Worm (Caenorhabditis elegans): ENCODE results near the gene dyc-1.

The dyc-1 gene

DNA sequence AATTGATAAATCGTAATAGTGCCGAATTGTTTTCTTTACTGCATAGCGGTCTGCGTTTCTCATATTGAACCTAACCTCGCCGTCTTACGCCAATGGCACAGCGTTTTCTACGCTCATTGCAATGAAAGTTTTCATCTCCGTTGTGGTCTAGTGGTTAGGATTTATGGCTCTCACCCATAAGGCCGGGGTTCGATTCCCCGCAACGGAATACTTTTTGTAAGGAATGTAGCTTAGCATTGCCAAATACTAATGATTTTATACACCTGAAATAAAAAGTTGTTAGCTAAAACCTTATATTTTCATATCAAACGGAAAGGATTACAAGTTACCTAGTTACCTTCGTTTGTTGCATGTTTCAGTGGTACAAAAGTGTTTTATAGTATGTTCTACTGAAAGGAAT is 33.5 kb upstream of the dyc-1 start (continued):
- TF ChIP-seq ceh-9 (tag; optimal IDR thresholded peaks at IDR 0.05) (peak; percentile 2), sdc-2 (tag; optimal IDR thresholded peaks at IDR 0.05) (peak; percentile 85), K09A11.1 (tag; optimal IDR thresholded peaks at IDR 0.05; ENCODE audit: insufficient read depth) (no peak), madf-2 (tag; optimal IDR thresholded peaks at IDR 0.05) (peak; percentile 84), ceh-6 (GFP tag; optimal IDR thresholded peaks at IDR 0.05) (peak; percentile 82), ceh-45 (GFP tag; IDR thresholded peaks at IDR 0.05) (peak; percentile 71), C38D4.7 (GFP tag; optimal IDR thresholded peaks at IDR 0.05) (peak; percentile 80), ceh-22 (tag; optimal IDR thresholded peaks at IDR 0.05) (no peak), pat-9 (tag; optimal IDR thresholded peaks at IDR 0.05) (peak; percentile 64), hlh-30 (tag; optimal IDR thresholded peaks at IDR 0.05; ENCODE audit: insufficient read depth) (no peak), ref-2 (tag; optimal IDR thresholded peaks at IDR 0.05) (peak; percentile 76), ets-4 (tag; optimal IDR thresholded peaks at IDR 0.05) (peak; percentile 37), zip-5 (tag; optimal IDR thresholded peaks at IDR 0.05) (peak; percentile 39), hlh-6 (tag; optimal IDR thresholded peaks at IDR 0.05) (peak; percentile 86), ama-1 (optimal IDR thresholded peaks at IDR 0.05) (no peak), hlh-13 (GFP tag; optimal IDR thresholded peaks at IDR 0.05) (peak; percentile 68), C08G9.2 (tag; optimal IDR thresholded peaks at IDR 0.05) (peak; percentile 67), ceh-2 (tag; optimal IDR thresholded peaks at IDR 0.05) (peak; percentile 78), fkh-6 (tag; optimal IDR thresholded peaks at IDR 0.05) (peak; percentile 43), fax-1 (tag; optimal IDR thresholded peaks at IDR 0.05) (peak; percentile 62), hlh-8 (tag; optimal IDR thresholded peaks at IDR 0.05) (no peak), unc-3 (GFP tag; conservative IDR thresholded peaks at IDR 0.05) (peak; percentile 78), unc-3 (tag; optimal IDR thresholded peaks at IDR 0.05) (peak; percentile 78), ceh-14 (tag; optimal IDR thresholded peaks at IDR 0.05) (peak; percentile 90), gmeb-2 (tag; optimal IDR thresholded peaks at IDR 0.05) (peak; percentile 82), rnt-1 (tag; optimal IDR thresholded peaks at IDR 0.05) (peak; percentile 80), ceh-31 (tag; optimal IDR thresholded peaks at IDR 0.05) (peak; percentile 64), F13H6.1 (tag; optimal IDR thresholded peaks at IDR 0.05) (peak; percentile 48), sox-2 (GFP tag; IDR thresholded peaks at IDR 0.05) (peak; percentile 50; the same call in 1 of the 2 replicates), ceh-19 (GFP tag; optimal IDR thresholded peaks at IDR 0.05) (peak; percentile 86), nhr-11 (tag; optimal IDR thresholded peaks at IDR 0.05) (no peak), mec-3 (tag; optimal IDR thresholded peaks at IDR 0.05; ENCODE audit: borderline replicate concordance) (no peak), elt-2 (tag; optimal IDR thresholded peaks at IDR 0.05) (peak; percentile 86), npax-4 (tag; optimal IDR thresholded peaks at IDR 0.05) (peak; percentile 63), tbx-2 (tag; optimal IDR thresholded peaks at IDR 0.05) (peak; percentile 78), pha-2 (tag; optimal IDR thresholded peaks at IDR 0.05) (peak; percentile 81), ceh-30 (tag; optimal IDR thresholded peaks at IDR 0.05) (peak; percentile 65), dve-1 (tag; optimal IDR thresholded peaks at IDR 0.05) (peak; percentile 76), pax-1 (tag; optimal IDR thresholded peaks at IDR 0.05) (no peak)

DNA sequence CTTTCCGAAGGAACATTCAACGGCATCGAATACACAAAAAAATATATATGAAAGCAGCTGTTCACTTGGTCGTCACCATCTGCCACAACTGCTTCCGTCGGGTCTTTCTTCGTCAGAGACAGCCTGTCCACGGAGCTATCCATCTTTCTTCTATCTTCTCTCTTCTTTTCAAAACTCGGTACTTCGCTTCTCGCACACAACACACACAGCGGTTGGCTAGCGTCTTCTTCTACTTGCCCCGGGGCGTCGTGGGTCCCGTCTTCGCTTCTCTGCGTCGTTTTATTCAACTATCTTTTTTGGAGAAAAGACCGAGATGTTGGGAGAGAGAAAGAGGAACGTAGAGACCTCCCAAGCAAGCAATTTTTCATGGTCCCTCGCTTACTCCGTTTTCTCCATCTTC is 32.6 kb upstream of the dyc-1 start:
- no peak for TF ChIP-seq pros-1 (tag; optimal IDR thresholded peaks at IDR 0.05)
- peak; percentile 67 for TF ChIP-seq ceh-34 (tag; optimal IDR thresholded peaks at IDR 0.05)
- TF ChIP-seq nhr-11 (tag; optimal IDR thresholded peaks at IDR 0.05) = no peak
- TF ChIP-seq unc-42 (tag; optimal IDR thresholded peaks at IDR 0.05) = peak; percentile 73
- peak; percentile 9 for TF ChIP-seq pat-9 (tag; optimal IDR thresholded peaks at IDR 0.05)
- TF ChIP-seq T23F11.4 (GFP tag; optimal IDR thresholded peaks at IDR 0.05) = no peak
- TF ChIP-seq fkh-10 (GFP tag; optimal IDR thresholded peaks at IDR 0.05) = peak; percentile 1
- TF ChIP-seq rnt-1 (tag; optimal IDR thresholded peaks at IDR 0.05) = peak; percentile 83
- TF ChIP-seq ets-4 (tag; optimal IDR thresholded peaks at IDR 0.05) = no peak
- no peak for TF ChIP-seq pag-3 (tag; optimal IDR thresholded peaks at IDR 0.05; ENCODE audit: borderline replicate concordance)
- peak; percentile 99 for TF ChIP-seq unc-55 (GFP tag; optimal IDR thresholded peaks at IDR 0.05)
- TF ChIP-seq ceh-18 (tag; optimal IDR thresholded peaks at IDR 0.05) = peak; percentile 86
- peak; percentile 59 for TF ChIP-seq tbx-2 (tag; optimal IDR thresholded peaks at IDR 0.05)
- TF ChIP-seq F13H6.1 (tag; optimal IDR thresholded peaks at IDR 0.05) = no peak
- no peak for TF ChIP-seq nhr-232 (tag; optimal IDR thresholded peaks at IDR 0.05)
- peak; percentile 9 for TF ChIP-seq ceh-19 (GFP tag; optimal IDR thresholded peaks at IDR 0.05)
- no peak for TF ChIP-seq tbx-7 (tag; optimal IDR thresholded peaks at IDR 0.05)
- TF ChIP-seq pha-4 (tag; optimal IDR thresholded peaks at IDR 0.05) = no peak
- TF ChIP-seq ttx-3 (tag; optimal IDR thresholded peaks at IDR 0.05) = no peak
- TF ChIP-seq syd-9 (tag; optimal IDR thresholded peaks at IDR 0.05) = peak; percentile 34
- peak; percentile 43 for TF ChIP-seq ref-2 (tag; optimal IDR thresholded peaks at IDR 0.05)
- TF ChIP-seq nfya-1 (tag; optimal IDR thresholded peaks at IDR 0.05) = peak; percentile 84
- peak; percentile 25 for TF ChIP-seq fax-1 (tag; optimal IDR thresholded peaks at IDR 0.05)
- peak; percentile 56 for TF ChIP-seq sdc-2 (tag; optimal IDR thresholded peaks at IDR 0.05)
- TF ChIP-seq hlh-8 (tag; optimal IDR thresholded peaks at IDR 0.05) = peak; percentile 81
